Worm (Caenorhabditis elegans) whole organism, L1 larva: ENCODE results near the gene glct-6.

ENCODE experiments used
- C04F5.9 ChIP-seq: sonication (generic microtip); optimal IDR thresholded peaks from 2 replicates; lab custom pipeline; 2016; ENCODE audit warnings: missing genetic modification characterization, missing compliant biosample characterization
- C16A3.4 ChIP-seq: fragments of 150-350 bp; optimal IDR thresholded peaks from 2 replicates; lab custom pipeline; 2014; ENCODE audit warnings: missing biosample characterization, missing genetic modification characterization
- F16B12.6 ChIP-seq: fragments of 150-350 bp; optimal IDR thresholded peaks from 2 replicates; lab custom pipeline; 2014; ENCODE audit warnings: missing biosample characterization, missing genetic modification characterization
- blmp-1 ChIP-seq: fragments of 150-350 bp; optimal IDR thresholded peaks from 2 replicates; lab custom pipeline; 2014; ENCODE audit warnings: missing biosample characterization, missing genetic modification characterization
- ceh-63 ChIP-seq: fragments of 200-800 bp; sonication (Bioruptor generic); optimal IDR thresholded peaks from 2 replicates; lab custom pipeline; 2018; ENCODE audit warnings: mild to moderate bottlenecking, missing genetic modification characterization, missing compliant biosample characterization
- ceh-8 ChIP-seq: fragments of 200-800 bp; sonication (Bioruptor generic); optimal IDR thresholded peaks from 2 replicates; lab custom pipeline; 2018; ENCODE audit warnings: mild to moderate bottlenecking, missing genetic modification characterization, moderate library complexity, missing compliant biosample characterization
- ceh-90 ChIP-seq: sonication (generic microtip); optimal IDR thresholded peaks from 2 replicates; lab custom pipeline; 2016; ENCODE audit warnings: missing genetic modification characterization, missing compliant biosample characterization
- dpl-1 ChIP-seq, 3 experiments: fragments of 150-350 bp in 2 of 3; sonication (generic microtip) in 1 of 3; optimal IDR thresholded peaks; 2 replicates each; lab custom pipeline; 2014 to 2017; ENCODE audit warnings: missing biosample characterization in 3 of 3, missing genetic modification characterization in 3 of 3, missing genetic modification reagents in 3 of 3
- dsc-1 ChIP-seq: sonication (generic microtip); optimal IDR thresholded peaks from 2 replicates; lab custom pipeline; 2016; ENCODE audit warnings: mild to moderate bottlenecking, missing genetic modification characterization, missing compliant biosample characterization
- efl-1 ChIP-seq, 4 experiments: fragments of 150-350 bp; optimal IDR thresholded peaks in 3 of 4; peaks in 1 of 4; 1 replicate in 1 of 4; 2 replicates in 3 of 4; lab custom pipeline; 2014; ENCODE audit warnings: missing biosample characterization in 2 of 4, missing genetic modification characterization in 2 of 4, missing genetic modification reagents in 2 of 4
- egl-13 ChIP-seq: sonication (generic microtip); optimal IDR thresholded peaks from 2 replicates; lab custom pipeline; 2016; ENCODE audit warnings: missing genotype, missing genetic modification reagents, missing genetic modification characterization, missing compliant biosample characterization
- elt-2 ChIP-seq: sonication (generic microtip); optimal IDR thresholded peaks from 2 replicates; lab custom pipeline; 2016; ENCODE audit warnings: missing genetic modification characterization, mild to moderate bottlenecking, inconsistent platforms, missing compliant biosample characterization, missing genetic modification reagents
- elt-3 ChIP-seq, 6 experiments: fragments of 150-350 bp in 1 of 6; sonication (generic microtip); optimal IDR thresholded peaks; 2 replicates each; lab custom pipeline; 2017 to 2018; ENCODE audit warnings: missing biosample characterization in 6 of 6, missing genetic modification characterization in 6 of 6, inconsistent platforms in 1 of 6
- fkh-10 ChIP-seq: sonication (generic microtip); optimal IDR thresholded peaks from 2 replicates; lab custom pipeline; 2017; ENCODE audit warnings: missing biosample characterization, missing genetic modification reagents, missing genetic modification characterization
- fkh-8 ChIP-seq: sonication (generic microtip); optimal IDR thresholded peaks from 2 replicates; lab custom pipeline; 2016; ENCODE audit warnings: mild to moderate bottlenecking, missing genetic modification characterization, missing compliant biosample characterization
- fos-1 ChIP-seq: fragments of 150-350 bp; optimal IDR thresholded peaks from 2 replicates; lab custom pipeline; 2014; ENCODE audit warnings: missing biosample characterization, missing genetic modification characterization
- grh-1 ChIP-seq: fragments of 200-800 bp; sonication (Bioruptor generic); IDR thresholded peaks from 2 replicates; pipeline ENCODE4 v1.3.6; 2022; ENCODE audit warnings: missing genetic modification reagents, missing genetic modification characterization, missing compliant biosample characterization
- hlh-4 ChIP-seq: sonication (generic microtip); optimal IDR thresholded peaks from 2 replicates; lab custom pipeline; 2016; ENCODE audit warnings: mild to moderate bottlenecking, missing genetic modification characterization, missing compliant biosample characterization
- hpl-2 ChIP-seq: fragments of 150-350 bp; optimal IDR thresholded peaks from 2 replicates; lab custom pipeline; 2014; ENCODE audit warnings: missing biosample characterization, missing genetic modification reagents, missing genetic modification characterization
- isw-1 ChIP-seq: fragments of 200-800 bp; sonication (Bioruptor generic); IDR thresholded peaks from 2 replicates; pipeline ENCODE4 v1.3.6; 2022; ENCODE audit warnings: missing genetic modification characterization, missing compliant biosample characterization
- jun-1 ChIP-seq: fragments of 150-350 bp; optimal IDR thresholded peaks from 2 replicates; lab custom pipeline; 2014; ENCODE audit warnings: missing biosample characterization, missing genetic modification reagents, missing genetic modification characterization
- lin-14 ChIP-seq: fragments of 200-800 bp; sonication (Bioruptor generic); optimal IDR thresholded peaks from 2 replicates; lab custom pipeline; 2018; ENCODE audit warnings: mild to moderate bottlenecking, missing genetic modification characterization, moderate library complexity, missing compliant biosample characterization
- lin-35 ChIP-seq, 2 experiments: fragments of 150-350 bp; optimal IDR thresholded peaks; 2 replicates each; lab custom pipeline; 2014; ENCODE audit warnings: missing biosample characterization in 2 of 2, missing genetic modification characterization in 2 of 2, missing genetic modification reagents in 2 of 2
- lir-3 ChIP-seq: sonication (generic microtip); optimal IDR thresholded peaks from 2 replicates; lab custom pipeline; 2016; ENCODE audit warnings: mild to moderate bottlenecking, missing genetic modification characterization, moderate library complexity, missing compliant biosample characterization; ENCODE audit not compliant: poor library complexity
- mab-9 ChIP-seq: fragments of 200-800 bp; sonication (Bioruptor generic); IDR thresholded peaks from 2 replicates; pipeline ENCODE4 v1.3.6; 2022; ENCODE audit warnings: missing genetic modification reagents, missing genetic modification characterization, missing compliant biosample characterization
- mep-1 ChIP-seq: fragments of 150-350 bp; optimal IDR thresholded peaks from 2 replicates; lab custom pipeline; 2014; ENCODE audit warnings: missing biosample characterization, missing genetic modification characterization
- nhr-12 ChIP-seq: sonication (generic microtip); optimal IDR thresholded peaks from 2 replicates; lab custom pipeline; 2017; ENCODE audit warnings: missing biosample characterization, missing genetic modification characterization
- nhr-19 ChIP-seq: fragments of 200-800 bp; sonication (Bioruptor generic); conservative IDR thresholded peaks from 2 replicates; pipeline ENCODE4 v1.3.6; 2022; ENCODE audit warnings: missing genetic modification characterization, missing compliant biosample characterization
- nhr-71 ChIP-seq: sonication (generic microtip); optimal IDR thresholded peaks from 2 replicates; lab custom pipeline; 2016; ENCODE audit warnings: mild to moderate bottlenecking, missing genetic modification characterization, moderate library complexity, missing compliant biosample characterization
- nhr-84 ChIP-seq: sonication (generic microtip); optimal IDR thresholded peaks from 2 replicates; lab custom pipeline; 2017; ENCODE audit warnings: missing biosample characterization, missing genetic modification characterization
- nhr-85 ChIP-seq: sonication (generic microtip); peaks from one replicate; lab custom pipeline; 2016; ENCODE audit warnings: missing genetic modification characterization, inconsistent platforms, missing compliant biosample characterization
- rnt-1 ChIP-seq: sonication (generic microtip); optimal IDR thresholded peaks from 2 replicates; lab custom pipeline; 2016; ENCODE audit warnings: mild to moderate bottlenecking, missing genetic modification characterization, moderate library complexity, missing compliant biosample characterization
- snpc-4 ChIP-seq: fragments of 150-350 bp; optimal IDR thresholded peaks from 2 replicates; lab custom pipeline; 2014; ENCODE audit warnings: missing biosample characterization, missing genetic modification characterization
- snu-23 ChIP-seq: sonication (generic microtip); optimal IDR thresholded peaks from 2 replicates; lab custom pipeline; 2016; ENCODE audit warnings: missing genetic modification characterization, missing compliant biosample characterization
- sox-4 ChIP-seq: sonication (generic microtip); optimal IDR thresholded peaks from 2 replicates; lab custom pipeline; 2016; ENCODE audit warnings: missing genetic modification characterization, missing compliant biosample characterization
- sup-37 ChIP-seq: fragments of 200-800 bp; sonication (Bioruptor generic); optimal IDR thresholded peaks from 2 replicates; lab custom pipeline; 2018; ENCODE audit warnings: mild to moderate bottlenecking, missing genetic modification characterization, missing compliant biosample characterization
- tbx-2 ChIP-seq: sonication (generic microtip); optimal IDR thresholded peaks from 2 replicates; lab custom pipeline; 2016; ENCODE audit warnings: missing genetic modification characterization, missing compliant biosample characterization
- unc-86 ChIP-seq: sonication (generic microtip); optimal IDR thresholded peaks from 2 replicates; lab custom pipeline; 2016; ENCODE audit warnings: missing genetic modification characterization, missing compliant biosample characterization
- unc-98 ChIP-seq: fragments of 200-800 bp; sonication (Bioruptor generic); IDR thresholded peaks from 2 replicates; pipeline ENCODE4 v1.3.6; 2022; ENCODE audit warnings: missing genetic modification characterization, missing compliant biosample characterization
- xbp-1 ChIP-seq: sonication (generic microtip); optimal IDR thresholded peaks from 2 replicates; lab custom pipeline; 2016; ENCODE audit warnings: missing genetic modification characterization, missing compliant biosample characterization
- zag-1 ChIP-seq: fragments of 150-350 bp; optimal IDR thresholded peaks from 2 replicates; lab custom pipeline; 2014; ENCODE audit warnings: missing biosample characterization, missing genetic modification characterization
- ztf-11 ChIP-seq, 2 experiments: sonication (generic microtip); optimal IDR thresholded peaks; 2 replicates each; lab custom pipeline; 2016 to 2017; ENCODE audit warnings: missing genetic modification characterization in 2 of 2, missing biosample characterization in 1 of 2, missing compliant biosample characterization in 1 of 2
- ztf-4 ChIP-seq: fragments of 150-350 bp; optimal IDR thresholded peaks from 2 replicates; lab custom pipeline; 2014; ENCODE audit warnings: missing biosample characterization, missing genetic modification characterization

glct-6 gene

DNA sequence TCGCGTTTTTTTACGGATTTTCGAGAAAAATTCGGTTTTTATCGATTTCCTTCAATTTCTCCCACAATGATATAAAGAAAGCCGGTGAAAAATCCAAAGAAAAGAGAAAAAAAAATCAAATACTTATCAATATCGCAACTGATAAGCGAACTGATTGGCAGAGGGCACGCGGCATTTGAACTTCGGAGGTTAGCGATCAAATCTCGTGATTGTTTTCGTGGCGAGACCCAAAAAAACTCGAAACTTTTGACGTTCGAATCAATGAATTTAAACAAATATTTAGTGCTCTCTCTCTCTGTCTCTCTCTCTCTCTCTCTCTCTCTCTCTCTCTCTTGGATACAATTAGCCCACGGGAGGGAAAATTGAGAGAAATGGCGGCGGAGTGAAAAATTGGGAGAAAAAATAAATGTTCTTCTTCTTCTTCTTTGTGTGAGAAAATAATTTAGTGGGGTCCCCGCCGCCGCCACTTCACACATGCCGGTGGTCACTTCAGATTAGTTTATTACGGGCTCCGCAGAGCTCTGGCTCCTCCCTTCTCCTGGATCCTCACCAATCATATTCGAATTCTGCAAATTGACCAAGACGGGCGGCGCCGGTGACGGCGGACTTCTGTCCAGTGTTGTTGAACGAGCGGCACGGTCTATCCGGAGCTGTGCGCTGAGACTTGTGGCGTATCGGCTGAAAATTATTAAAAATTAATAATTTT, 30.7 kb downstream of the glct-6 start (continued):
- TF ChIP-seq sox-4 (tag; lab: Kevin White, UChicago), result no peak
- TF ChIP-seq fkh-8 (tag; lab: Kevin White, UChicago), result no peak
- no peak for TF ChIP-seq xbp-1 (tag; lab: Kevin White, UChicago)
- TF ChIP-seq fos-1 (tag; lab: Kevin White, UChicago), result no peak
- no peak for TF ChIP-seq ceh-8 (GFP tag; lab: Kevin White, UChicago)
- no peak for TF ChIP-seq hpl-2 (GFP tag; lab: Kevin White, UChicago)
- no peak for TF ChIP-seq hlh-4 (tag; lab: Kevin White, UChicago)
- no peak for TF ChIP-seq nhr-19 (GFP tag; lab: Robert Waterston, UW)

DNA sequence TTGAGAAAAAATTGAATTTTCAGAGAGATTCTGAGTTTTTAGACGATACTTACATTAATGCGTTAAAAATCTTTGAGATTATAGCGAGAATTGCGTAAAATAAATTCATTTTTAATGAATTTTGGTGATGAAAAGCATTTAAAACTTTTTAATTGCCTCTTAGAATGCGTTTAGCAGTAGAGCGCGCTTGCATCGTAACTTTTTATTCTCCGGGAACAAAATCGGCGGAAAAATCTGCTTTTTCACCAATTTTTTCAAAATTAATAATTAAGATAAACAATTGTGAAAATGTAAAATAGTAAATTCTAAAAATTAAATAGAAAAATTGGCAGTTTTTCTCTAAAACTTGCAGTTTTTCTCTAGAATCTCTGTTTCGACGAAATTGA, 31.2 kb downstream of the glct-6 start:
- TF ChIP-seq isw-1 (GFP tag; lab: Robert Waterston, UW), result no peak
- TF ChIP-seq mab-9 (GFP tag; lab: Robert Waterston, UW), result no peak
- TF ChIP-seq efl-1 (optimal IDR thresholded peaks at IDR 0.05; lab: Kevin White, UChicago), result no peak
- peak; percentile 47 to 83 for TF ChIP-seq efl-1 (GFP tag; optimal IDR thresholded peaks at IDR 0.05 in 1 of 2; lab: Kevin White, UChicago)
- no peak for TF ChIP-seq ceh-63
- no peak for TF ChIP-seq C16A3.4
- no peak for TF ChIP-seq unc-98 (GFP tag; lab: Robert Waterston, UW)
- no peak for TF ChIP-seq F16B12.6 (tag; lab: Kevin White, UChicago)
- peak in 1 of 2 experiments; percentile 25 for TF ChIP-seq lin-35 (GFP tag; optimal IDR thresholded peaks at IDR 0.05; lab: Kevin White, UChicago)

DNA sequence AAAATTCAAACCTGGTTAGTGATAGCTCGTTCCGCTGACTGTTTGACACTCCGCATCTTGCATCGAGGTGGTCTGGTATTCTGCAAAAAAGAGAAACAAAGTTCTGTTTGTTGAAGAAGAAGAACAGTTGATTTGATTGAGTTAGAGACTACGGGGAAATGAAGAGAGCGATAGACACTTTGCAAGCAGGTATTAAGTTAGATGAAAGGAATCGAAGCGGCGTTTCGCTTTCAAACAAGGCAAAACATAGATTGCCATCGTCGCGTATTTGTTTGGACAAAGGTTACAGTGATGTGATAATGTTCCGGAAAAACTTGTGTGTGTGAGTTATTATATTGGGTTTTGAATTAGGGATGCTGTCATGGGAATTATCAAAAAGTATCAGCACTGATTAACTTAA, 33.2 kb downstream of the glct-6 start:
- TF ChIP-seq zag-1 (tag; lab: Kevin White, UChicago) (no peak), blmp-1 (tag; lab: Kevin White, UChicago) (peak; percentile 92), lin-14 (peak; percentile 40), fkh-8 (tag; lab: Kevin White, UChicago) (no peak)

DNA sequence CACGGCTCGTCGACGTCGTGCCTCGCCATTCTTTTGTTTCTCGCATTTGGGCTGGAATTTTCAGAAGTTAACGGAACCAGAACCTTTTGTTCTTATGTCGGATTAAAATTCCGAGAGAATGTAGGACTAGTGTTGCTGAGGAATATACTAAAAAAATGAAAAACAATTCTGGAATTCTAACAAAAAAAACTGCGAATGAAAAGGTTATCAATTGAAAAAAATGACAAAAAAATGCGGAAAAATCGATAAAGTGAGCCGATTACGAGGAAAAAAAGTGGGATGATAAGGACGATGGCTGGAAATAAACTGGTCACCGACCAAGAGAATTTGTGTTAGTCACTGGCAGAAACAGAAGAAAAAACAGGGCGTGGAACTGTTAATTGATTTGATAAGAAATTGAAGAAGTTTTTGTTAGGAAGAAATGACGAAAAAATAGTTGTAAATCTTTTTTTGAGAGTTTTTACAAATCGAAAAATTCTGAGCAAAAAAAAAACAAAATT, 35.3 kb downstream of the glct-6 start, which contains the start of gene bris-1:
bris-1 (minus strand) TSS at position 51 of the 500 bp plus-strand sequence.
- TF ChIP-seq ztf-4 (tag; lab: Kevin White, UChicago) (no peak), nhr-85 (tag; lab: Kevin White, UChicago) (peak; percentile 12), jun-1 (tag; lab: Kevin White, UChicago) (no peak), elt-3 (tag; optimal IDR thresholded peaks at IDR 0.05; lab: Kevin White, UChicago) (no peak), C04F5.9 (tag; lab: Kevin White, UChicago) (no peak), snu-23 (GFP tag; lab: Kevin White, UChicago) (no peak), elt-2 (peak; percentile 80)

DNA sequence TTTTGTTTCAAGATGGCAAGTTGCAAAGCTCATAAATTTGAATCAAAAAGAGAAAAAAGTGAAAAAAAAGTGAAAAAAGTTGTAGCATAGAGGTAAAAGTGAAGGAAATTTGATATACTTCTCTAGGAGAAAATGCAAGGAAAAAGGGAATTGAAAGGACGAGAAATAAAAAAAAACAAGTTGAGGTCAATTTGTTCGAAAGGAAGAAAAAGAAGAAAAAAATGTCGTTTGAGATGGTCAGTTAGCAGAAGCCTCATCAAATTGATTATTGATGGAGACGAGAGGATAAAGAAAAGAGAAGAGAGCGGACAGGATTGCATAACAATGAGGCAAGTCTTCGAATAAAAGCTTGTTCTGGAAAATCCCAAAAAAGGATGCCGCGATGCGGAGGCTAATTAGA, 36.1 kb downstream of the glct-6 start:
- TF ChIP-seq dsc-1 (no peak), dpl-1 (GFP tag; optimal IDR thresholded peaks at IDR 0.05; lab: Kevin White, UChicago) (no peak), tbx-2 (tag; lab: Kevin White, UChicago) (no peak), rnt-1 (no peak), egl-13 (no peak), isw-1 (GFP tag; lab: Robert Waterston, UW) (no peak), ztf-4 (tag; lab: Kevin White, UChicago) (no peak), nhr-12 (tag; lab: Kevin White, UChicago) (no peak), lin-14 (peak; percentile 30), lin-35 (GFP tag; optimal IDR thresholded peaks at IDR 0.05; lab: Kevin White, UChicago) (no peak), mab-9 (GFP tag; lab: Robert Waterston, UW) (no peak), nhr-71 (no peak), mep-1 (no peak), zag-1 (tag; lab: Kevin White, UChicago) (no peak), ztf-11 (tag; optimal IDR thresholded peaks at IDR 0.05; lab: Kevin White, UChicago) (no peak), ceh-90 (tag; lab: Kevin White, UChicago) (no peak), nhr-85 (tag; lab: Kevin White, UChicago) (peak; percentile 9), grh-1 (GFP tag; lab: Robert Waterston, UW) (no peak), nhr-84 (tag; lab: Kevin White, UChicago) (no peak), lir-3 (no peak), blmp-1 (tag; lab: Kevin White, UChicago) (peak; percentile 20), fkh-10 (GFP tag; lab: Kevin White, UChicago) (peak; percentile 95), jun-1 (tag; lab: Kevin White, UChicago) (no peak), sup-37 (GFP tag; lab: Kevin White, UChicago) (no peak), snpc-4 (tag; lab: Kevin White, UChicago) (no peak), unc-86 (no peak)
